Fruit fly (Drosophila melanogaster) Kc167 (cell line): ENCODE measurements around the gene CG4914.

Experiments used
- Myc ChIP-seq: fragments of >200 bp; optimal IDR thresholded peaks from 2 replicates; lab custom pipeline; 2017; ENCODE audit warnings: missing external identifiers
- Sin3A ChIP-seq: fragments of >200 bp; optimal IDR thresholded peaks from 2 replicates; lab custom pipeline; 2018; ENCODE audit warnings: missing external identifiers
- h ChIP-seq: fragments of >200 bp; optimal IDR thresholded peaks from 3 replicates; lab custom pipeline; 2018; ENCODE audit warnings: missing external identifiers
- insv ChIP-seq: fragments of >200 bp; optimal IDR thresholded peaks from 3 replicates; lab custom pipeline; 2018; ENCODE audit warnings: missing external identifiers
- psq ChIP-seq: fragments of >200 bp; optimal IDR thresholded peaks from 2 replicates; lab custom pipeline; 2017; ENCODE audit warnings: missing external identifiers
- ttk ChIP-seq: sonication (Bioruptor generic); optimal IDR thresholded peaks from 2 replicates; lab custom pipeline; 2017; ENCODE audit warnings: missing external identifiers

- TF ChIP-seq psq (lab: Kevin White, UChicago) (no peak), Sin3A (no peak), insv (no peak), Myc (no peak), ttk (lab: Kevin White, UChicago) (no peak), h (no peak)
Observed at dm6 chr3L:14634773-14635563, 43.0 kb downstream of the CG4914 start.
